Worm (Caenorhabditis elegans) whole organism, L1 larva: ENCODE measurements around the gene mlc-1.

Source experiments
- C04F5.9 ChIP-seq: sonication (generic microtip); optimal IDR thresholded peaks from 2 replicates; lab custom pipeline; 2016; ENCODE audit warnings: missing genetic modification characterization, missing compliant biosample characterization
- C16A3.4 ChIP-seq: fragments of 150-350 bp; optimal IDR thresholded peaks from 2 replicates; lab custom pipeline; 2014; ENCODE audit warnings: missing biosample characterization, missing genetic modification characterization
- C34B4.2 ChIP-seq: sonication (generic microtip); optimal IDR thresholded peaks from 2 replicates; lab custom pipeline; 2017; ENCODE audit warnings: mild to moderate bottlenecking, missing genetic modification characterization, missing compliant biosample characterization
- F16B12.6 ChIP-seq: fragments of 150-350 bp; optimal IDR thresholded peaks from 2 replicates; lab custom pipeline; 2014; ENCODE audit warnings: missing biosample characterization, missing genetic modification characterization
- Y116A8C.19 ChIP-seq: sonication (generic microtip); optimal IDR thresholded peaks from 2 replicates; lab custom pipeline; 2016; ENCODE audit warnings: missing compliant biosample characterization, missing genetic modification characterization, borderline replicate concordance
- aha-1 ChIP-seq: fragments of 150-350 bp; optimal IDR thresholded peaks from 2 replicates; lab custom pipeline; 2014; ENCODE audit warnings: missing biosample characterization, missing genetic modification characterization
- aly-2 ChIP-seq: fragments of 150-350 bp; optimal IDR thresholded peaks from 2 replicates; lab custom pipeline; 2014; ENCODE audit warnings: missing biosample characterization, missing genetic modification characterization
- ama-1 ChIP-seq: fragments of 150-350 bp; optimal IDR thresholded peaks from 2 replicates; lab custom pipeline; 2014
- ceh-8 ChIP-seq: fragments of 200-800 bp; sonication (Bioruptor generic); optimal IDR thresholded peaks from 2 replicates; lab custom pipeline; 2018; ENCODE audit warnings: mild to moderate bottlenecking, missing genetic modification characterization, moderate library complexity, missing compliant biosample characterization
- ces-1 ChIP-seq: fragments of 150-350 bp; optimal IDR thresholded peaks from 2 replicates; lab custom pipeline; 2014; ENCODE audit warnings: missing biosample characterization, missing genetic modification reagents, missing genetic modification characterization
- dpl-1 ChIP-seq, 3 experiments: fragments of 150-350 bp in 2 of 3; sonication (generic microtip) in 1 of 3; optimal IDR thresholded peaks; 2 replicates each; lab custom pipeline; 2014 to 2017; ENCODE audit warnings: missing biosample characterization in 3 of 3, missing genetic modification characterization in 3 of 3, missing genetic modification reagents in 3 of 3
- efl-3 ChIP-seq: fragments of 200-800 bp; sonication (Bioruptor generic); optimal IDR thresholded peaks from 2 replicates; lab custom pipeline; 2018; ENCODE audit warnings: mild to moderate bottlenecking, missing genetic modification characterization, missing compliant biosample characterization
- elt-2 ChIP-seq: sonication (generic microtip); optimal IDR thresholded peaks from 2 replicates; lab custom pipeline; 2016; ENCODE audit warnings: missing genetic modification characterization, mild to moderate bottlenecking, inconsistent platforms, missing compliant biosample characterization, missing genetic modification reagents
- elt-3 ChIP-seq, 6 experiments: fragments of 150-350 bp in 1 of 6; sonication (generic microtip); optimal IDR thresholded peaks; 2 replicates each; lab custom pipeline; 2017 to 2018; ENCODE audit warnings: missing biosample characterization in 6 of 6, missing genetic modification characterization in 6 of 6, inconsistent platforms in 1 of 6
- fkh-10 ChIP-seq: sonication (generic microtip); optimal IDR thresholded peaks from 2 replicates; lab custom pipeline; 2017; ENCODE audit warnings: missing biosample characterization, missing genetic modification reagents, missing genetic modification characterization
- fkh-4 ChIP-seq: sonication (generic microtip); optimal IDR thresholded peaks from 2 replicates; lab custom pipeline; 2016; ENCODE audit warnings: missing compliant biosample characterization, missing genetic modification characterization, borderline replicate concordance
- grh-1 ChIP-seq: fragments of 200-800 bp; sonication (Bioruptor generic); IDR thresholded peaks from 2 replicates; pipeline ENCODE4 v1.3.6; 2022; ENCODE audit warnings: missing genetic modification reagents, missing genetic modification characterization, missing compliant biosample characterization
- hlh-4 ChIP-seq: sonication (generic microtip); optimal IDR thresholded peaks from 2 replicates; lab custom pipeline; 2016; ENCODE audit warnings: mild to moderate bottlenecking, missing genetic modification characterization, missing compliant biosample characterization
- hpl-2 ChIP-seq: fragments of 150-350 bp; optimal IDR thresholded peaks from 2 replicates; lab custom pipeline; 2014; ENCODE audit warnings: missing biosample characterization, missing genetic modification reagents, missing genetic modification characterization
- isw-1 ChIP-seq: fragments of 200-800 bp; sonication (Bioruptor generic); IDR thresholded peaks from 2 replicates; pipeline ENCODE4 v1.3.6; 2022; ENCODE audit warnings: missing genetic modification characterization, missing compliant biosample characterization
- jun-1 ChIP-seq: fragments of 150-350 bp; optimal IDR thresholded peaks from 2 replicates; lab custom pipeline; 2014; ENCODE audit warnings: missing biosample characterization, missing genetic modification reagents, missing genetic modification characterization
- lin-13 ChIP-seq: fragments of 150-350 bp; optimal IDR thresholded peaks from 2 replicates; lab custom pipeline; 2014; ENCODE audit warnings: missing biosample characterization, missing genetic modification reagents, missing genetic modification characterization
- lir-3 ChIP-seq: sonication (generic microtip); optimal IDR thresholded peaks from 2 replicates; lab custom pipeline; 2016; ENCODE audit warnings: mild to moderate bottlenecking, missing genetic modification characterization, moderate library complexity, missing compliant biosample characterization; ENCODE audit not compliant: poor library complexity
- mab-9 ChIP-seq: fragments of 200-800 bp; sonication (Bioruptor generic); IDR thresholded peaks from 2 replicates; pipeline ENCODE4 v1.3.6; 2022; ENCODE audit warnings: missing genetic modification reagents, missing genetic modification characterization, missing compliant biosample characterization
- mdl-1 ChIP-seq, 2 experiments: fragments of 150-350 bp; optimal IDR thresholded peaks; 2 replicates each; lab custom pipeline; 2014 to 2017; ENCODE audit warnings: missing biosample characterization in 2 of 2, missing genetic modification characterization in 2 of 2, inconsistent platforms in 1 of 2
- mef-2 ChIP-seq: fragments of 150-350 bp; optimal IDR thresholded peaks from 2 replicates; lab custom pipeline; 2014; ENCODE audit warnings: missing biosample characterization, missing genetic modification characterization
- nhr-11 ChIP-seq: fragments of 150-350 bp; optimal IDR thresholded peaks from 2 replicates; lab custom pipeline; 2014; ENCODE audit warnings: missing biosample characterization, missing genetic modification characterization
- nhr-19 ChIP-seq: fragments of 200-800 bp; sonication (Bioruptor generic); conservative IDR thresholded peaks from 2 replicates; pipeline ENCODE4 v1.3.6; 2022; ENCODE audit warnings: missing genetic modification characterization, missing compliant biosample characterization
- nhr-20 ChIP-seq: sonication (generic microtip); optimal IDR thresholded peaks from 2 replicates; lab custom pipeline; 2016; ENCODE audit warnings: mild to moderate bottlenecking, missing genetic modification characterization, missing compliant biosample characterization
- nhr-237 ChIP-seq: fragments of 150-350 bp; optimal IDR thresholded peaks from 2 replicates; lab custom pipeline; 2014; ENCODE audit warnings: missing biosample characterization, missing genetic modification characterization
- nhr-28 ChIP-seq: fragments of 150-350 bp; optimal IDR thresholded peaks from 2 replicates; lab custom pipeline; 2014; ENCODE audit warnings: missing biosample characterization, missing genetic modification characterization
- nhr-47 ChIP-seq: sonication (generic microtip); optimal IDR thresholded peaks from 2 replicates; lab custom pipeline; 2016; ENCODE audit warnings: mild to moderate bottlenecking, missing genetic modification characterization, moderate library complexity, missing compliant biosample characterization
- nhr-71 ChIP-seq: sonication (generic microtip); optimal IDR thresholded peaks from 2 replicates; lab custom pipeline; 2016; ENCODE audit warnings: mild to moderate bottlenecking, missing genetic modification characterization, moderate library complexity, missing compliant biosample characterization
- nhr-76 ChIP-seq: sonication (generic microtip); optimal IDR thresholded peaks from 2 replicates; lab custom pipeline; 2017; ENCODE audit warnings: missing biosample characterization, missing genetic modification characterization
- nhr-77 ChIP-seq: fragments of 150-350 bp; optimal IDR thresholded peaks from 2 replicates; lab custom pipeline; 2014; ENCODE audit warnings: missing biosample characterization, missing genetic modification characterization
- nhr-84 ChIP-seq: sonication (generic microtip); optimal IDR thresholded peaks from 2 replicates; lab custom pipeline; 2017; ENCODE audit warnings: missing biosample characterization, missing genetic modification characterization
- nhr-85 ChIP-seq: sonication (generic microtip); peaks from one replicate; lab custom pipeline; 2016; ENCODE audit warnings: missing genetic modification characterization, inconsistent platforms, missing compliant biosample characterization
- nhr-90 ChIP-seq: sonication (generic microtip); optimal IDR thresholded peaks from 2 replicates; lab custom pipeline; 2016; ENCODE audit warnings: mild to moderate bottlenecking, missing genetic modification characterization, missing compliant biosample characterization; ENCODE audit not compliant: poor library complexity
- pag-3 ChIP-seq: sonication (generic microtip); optimal IDR thresholded peaks from 2 replicates; lab custom pipeline; 2017; ENCODE audit warnings: missing genetic modification characterization, mild to moderate bottlenecking, missing compliant biosample characterization, antibody characterized with exemption, borderline replicate concordance; ENCODE audit not compliant: insufficient read depth
- pqm-1 ChIP-seq: sonication (generic microtip); optimal IDR thresholded peaks from 3 replicates; lab custom pipeline; 2017; ENCODE audit warnings: missing biosample characterization, missing genetic modification characterization
- rnt-1 ChIP-seq: sonication (generic microtip); optimal IDR thresholded peaks from 2 replicates; lab custom pipeline; 2016; ENCODE audit warnings: mild to moderate bottlenecking, missing genetic modification characterization, moderate library complexity, missing compliant biosample characterization
- snu-23 ChIP-seq: sonication (generic microtip); optimal IDR thresholded peaks from 2 replicates; lab custom pipeline; 2016; ENCODE audit warnings: missing genetic modification characterization, missing compliant biosample characterization
- sptf-1 ChIP-seq: fragments of 150-350 bp; optimal IDR thresholded peaks from 2 replicates; lab custom pipeline; 2014; ENCODE audit warnings: missing biosample characterization, missing genetic modification characterization
- sup-37 ChIP-seq: fragments of 200-800 bp; sonication (Bioruptor generic); optimal IDR thresholded peaks from 2 replicates; lab custom pipeline; 2018; ENCODE audit warnings: mild to moderate bottlenecking, missing genetic modification characterization, missing compliant biosample characterization
- unc-130 ChIP-seq: fragments of 150-350 bp; optimal IDR thresholded peaks from 2 replicates; lab custom pipeline; 2017; ENCODE audit warnings: missing biosample characterization, missing genetic modification characterization, inconsistent platforms
- zag-1 ChIP-seq: fragments of 150-350 bp; optimal IDR thresholded peaks from 2 replicates; lab custom pipeline; 2014; ENCODE audit warnings: missing biosample characterization, missing genetic modification characterization
- ztf-11 ChIP-seq, 2 experiments: sonication (generic microtip); optimal IDR thresholded peaks; 2 replicates each; lab custom pipeline; 2016 to 2017; ENCODE audit warnings: missing genetic modification characterization in 2 of 2, missing biosample characterization in 1 of 2, missing compliant biosample characterization in 1 of 2

Gene mlc-1

ce11 chrX:17419813-17420584, 39.0 kb upstream of the mlc-1 start (continued):
- peak; percentile 83 for TF ChIP-seq nhr-90 (tag; lab: Kevin White, UChicago)
- TF ChIP-seq nhr-47 (tag; lab: Kevin White, UChicago): peak; percentile 28
- TF ChIP-seq sup-37: no peak
- peak; percentile 36 for TF ChIP-seq nhr-20 (tag; lab: Kevin White, UChicago)
- TF ChIP-seq mef-2 (tag; lab: Kevin White, UChicago): no peak
- TF ChIP-seq pqm-1 (tag; lab: Kevin White, UChicago): no peak
- TF ChIP-seq aly-2 (tag; lab: Kevin White, UChicago): peak; percentile 59
- no peak for TF ChIP-seq lir-3
- TF ChIP-seq grh-1 (GFP tag; lab: Robert Waterston, UW): no peak
- peak; percentile 42 for TF ChIP-seq hpl-2 (GFP tag; lab: Kevin White, UChicago)
- no peak for TF ChIP-seq dpl-1 (GFP tag; optimal IDR thresholded peaks at IDR 0.05; lab: Kevin White, UChicago)
- TF ChIP-seq snu-23 (GFP tag; lab: Kevin White, UChicago): peak; percentile 54
- no peak for TF ChIP-seq nhr-11 (tag; lab: Kevin White, UChicago)
- no peak for TF ChIP-seq mab-9
- no peak for TF ChIP-seq ceh-8 (GFP tag; lab: Kevin White, UChicago)
- no peak for TF ChIP-seq zag-1 (tag; lab: Kevin White, UChicago)
- TF ChIP-seq nhr-84: no peak
- no peak for TF ChIP-seq elt-2
- TF ChIP-seq nhr-19 (GFP tag; lab: Robert Waterston, UW): peak; percentile 37; the same call in 1 of the 2 replicates
- no peak for TF ChIP-seq efl-3 (GFP tag; lab: Kevin White, UChicago)
- no peak for TF ChIP-seq nhr-237 (tag; lab: Kevin White, UChicago)
- TF ChIP-seq nhr-85 (tag; lab: Kevin White, UChicago): peak; percentile 91
- no peak for TF ChIP-seq unc-130 (tag; lab: Kevin White, UChicago)
- no peak for TF ChIP-seq nhr-76
- no peak for TF ChIP-seq C34B4.2 (tag; lab: Kevin White, UChicago)
- no peak for TF ChIP-seq rnt-1 (tag; lab: Kevin White, UChicago)
- TF ChIP-seq mdl-1 (tag; optimal IDR thresholded peaks at IDR 0.05; lab: Kevin White, UChicago): peak in 1 of 2 experiments; percentile 42
- TF ChIP-seq F16B12.6 (tag; lab: Kevin White, UChicago): no peak
- no peak for TF ChIP-seq aha-1 (tag; lab: Kevin White, UChicago)
- TF ChIP-seq nhr-71: peak; percentile 77
- TF ChIP-seq lin-13 (GFP tag; lab: Kevin White, UChicago): peak; percentile 22
- TF ChIP-seq hlh-4: no peak
- no peak for TF ChIP-seq sptf-1
- TF ChIP-seq ces-1 (GFP tag; lab: Kevin White, UChicago): no peak
- TF ChIP-seq fkh-4 (tag; lab: Kevin White, UChicago): no peak
- TF ChIP-seq nhr-77: no peak
- TF ChIP-seq C16A3.4 (tag; lab: Kevin White, UChicago): peak; percentile 10
- TF ChIP-seq C04F5.9 (tag; lab: Kevin White, UChicago): no peak
- no peak for TF ChIP-seq nhr-28
- no peak for TF ChIP-seq pag-3
- TF ChIP-seq jun-1 (tag; lab: Kevin White, UChicago): peak; percentile 26
- TF ChIP-seq fkh-10: no peak
- TF ChIP-seq elt-3 (tag; optimal IDR thresholded peaks at IDR 0.05; lab: Kevin White, UChicago): peak in 3 of 6 experiments; percentile 2 to 80 (median 70)
- no peak for TF ChIP-seq Y116A8C.19
- peak; percentile 73 for TF ChIP-seq ama-1 (lab: Kevin White, UChicago)
- TF ChIP-seq isw-1 (GFP tag; lab: Robert Waterston, UW): no peak
- no peak for TF ChIP-seq ztf-11 (tag; optimal IDR thresholded peaks at IDR 0.05; lab: Kevin White, UChicago)
